In genomic region chrIII:950472-950871, ce11 we compare ENCODE assay signal across 1 worm cellular context.
A peak's percentile ranks its signal among the peaks of the same experiment; 100 is the strongest.
TF ChIP-seq lines count a peak whose summit lies in the region.

Gene fbxa-67, minus strand, starts transcription at chrIII:950670.
Gene fbxa-11, plus strand, starts transcription at chrIII:950869.

TF ChIP-seq in whole organism, L1 larva, 84 proteins besides CTCF, POLR2A, EP300 and RAD21 (continued from another document):
- peak; percentile 35 to 41 for TF ChIP-seq lin-35 (GFP tag; optimal IDR thresholded peaks at IDR 0.05; lab: Kevin White, UChicago)
- peak; percentile 35 to 52 for TF ChIP-seq lsy-2 (tag; optimal IDR thresholded peaks at IDR 0.05; lab: Kevin White, UChicago)
- TF ChIP-seq ama-1 (optimal IDR thresholded peaks at IDR 0.05; lab: Kevin White, UChicago) = no peak
- TF ChIP-seq ceh-90 (tag; optimal IDR thresholded peaks at IDR 0.05; lab: Kevin White, UChicago) = no peak
- TF ChIP-seq nhr-76 (tag; optimal IDR thresholded peaks at IDR 0.05; lab: Kevin White, UChicago) = no peak
- peak; percentile 3 for TF ChIP-seq nhr-47 (tag; optimal IDR thresholded peaks at IDR 0.05; lab: Kevin White, UChicago)
- TF ChIP-seq pax-3 (tag; optimal IDR thresholded peaks at IDR 0.05; lab: Kevin White, UChicago) = no peak
- no peak for TF ChIP-seq ces-1 (GFP tag; optimal IDR thresholded peaks at IDR 0.05; lab: Kevin White, UChicago)
- no peak for TF ChIP-seq C04F5.9 (tag; optimal IDR thresholded peaks at IDR 0.05; lab: Kevin White, UChicago)
- peak in 1 of 6 experiments; percentile 43 for TF ChIP-seq elt-3 (tag; optimal IDR thresholded peaks at IDR 0.05; lab: Kevin White, UChicago)
- no peak for TF ChIP-seq unc-30 (tag; optimal IDR thresholded peaks at IDR 0.05; lab: Kevin White, UChicago)
- peak; percentile 5 for TF ChIP-seq lin-13 (GFP tag; optimal IDR thresholded peaks at IDR 0.05; lab: Kevin White, UChicago)
- no peak for TF ChIP-seq sptf-1 (tag; optimal IDR thresholded peaks at IDR 0.05; lab: Kevin White, UChicago)
- TF ChIP-seq unc-98 (GFP tag; IDR thresholded peaks at IDR 0.05; lab: Robert Waterston, UW) = no peak
- no peak for TF ChIP-seq nhr-28 (tag; optimal IDR thresholded peaks at IDR 0.05; lab: Kevin White, UChicago)
- TF ChIP-seq mdl-1 (tag; optimal IDR thresholded peaks at IDR 0.05; lab: Kevin White, UChicago) = no peak
- TF ChIP-seq Y116A8C.19 (tag; optimal IDR thresholded peaks at IDR 0.05; lab: Kevin White, UChicago; ENCODE audit: borderline replicate concordance) = no peak
- peak; percentile 53 for TF ChIP-seq mep-1 (tag; optimal IDR thresholded peaks at IDR 0.05; lab: Kevin White, UChicago)
- no peak for TF ChIP-seq egl-27 (tag; optimal IDR thresholded peaks at IDR 0.05; lab: Kevin White, UChicago)
- TF ChIP-seq pag-3 (tag; optimal IDR thresholded peaks at IDR 0.05; lab: Kevin White, UChicago; ENCODE audit: borderline replicate concordance, insufficient read depth) = no peak
- TF ChIP-seq nhr-237 (tag; optimal IDR thresholded peaks at IDR 0.05; lab: Kevin White, UChicago) = no peak
- TF ChIP-seq C16A3.4 (tag; optimal IDR thresholded peaks at IDR 0.05; lab: Kevin White, UChicago) = no peak
- no peak for TF ChIP-seq aha-1 (tag; optimal IDR thresholded peaks at IDR 0.05; lab: Kevin White, UChicago)
- no peak for TF ChIP-seq irx-1 (tag; optimal IDR thresholded peaks at IDR 0.05; lab: Kevin White, UChicago)
- TF ChIP-seq lin-14 (GFP tag; optimal IDR thresholded peaks at IDR 0.05; lab: Kevin White, UChicago) = no peak
- TF ChIP-seq ceh-82 (tag; optimal IDR thresholded peaks at IDR 0.05; lab: Kevin White, UChicago) = peak in 1 of 3 experiments; percentile 12
- TF ChIP-seq hpl-2 (GFP tag; optimal IDR thresholded peaks at IDR 0.05; lab: Kevin White, UChicago) = no peak
- TF ChIP-seq skn-1 (tag; optimal IDR thresholded peaks at IDR 0.05; lab: Kevin White, UChicago) = peak; percentile 11
- peak; percentile 10 for TF ChIP-seq swsn-7 (tag; optimal IDR thresholded peaks at IDR 0.05; lab: Kevin White, UChicago)
- TF ChIP-seq lir-3 (tag; optimal IDR thresholded peaks at IDR 0.05; lab: Kevin White, UChicago; ENCODE audit: poor library complexity) = no peak
- TF ChIP-seq nhr-90 (tag; optimal IDR thresholded peaks at IDR 0.05; lab: Kevin White, UChicago; ENCODE audit: poor library complexity) = no peak
- TF ChIP-seq F16B12.6 (tag; optimal IDR thresholded peaks at IDR 0.05; lab: Kevin White, UChicago) = peak; percentile 93
- TF ChIP-seq C34B4.2 (tag; optimal IDR thresholded peaks at IDR 0.05; lab: Kevin White, UChicago) = no peak
